Worm (Caenorhabditis elegans): ENCODE measurements around the gene C44F1.1.
A peak's percentile ranks its signal among the peaks of the same experiment; 100 is the strongest.

The C44F1.1 gene

ce11 chrIII:3789688-3790371, 24.5 kb upstream of the C44F1.1 start (continued):
- TF ChIP-seq mab-5 (tag; optimal IDR thresholded peaks at IDR 0.05) (no peak), flh-1 (GFP tag; optimal IDR thresholded peaks at IDR 0.05) (no peak), nhr-2 (tag; optimal IDR thresholded peaks at IDR 0.05) (no peak), nhr-76 (tag; optimal IDR thresholded peaks at IDR 0.05) (no peak), elt-1 (tag; optimal IDR thresholded peaks at IDR 0.05; ENCODE audit: borderline replicate concordance, insufficient read depth) (no peak), drap-1 (GFP tag; optimal IDR thresholded peaks at IDR 0.05) (no peak), ztf-11 (tag; optimal IDR thresholded peaks at IDR 0.05) (no peak), hlh-1 (tag; optimal IDR thresholded peaks at IDR 0.05) (no peak), blmp-1 (tag; optimal IDR thresholded peaks at IDR 0.05) (no peak), ham-2 (GFP tag; optimal IDR thresholded peaks at IDR 0.05) (no peak)

ce11 chrIII:3786427-3786935, 21.1 kb upstream of the C44F1.1 start, which contains the start of gene acy-3:
acy-3 (minus strand) TSS chrIII:3786477.
- TF ChIP-seq nhr-2 (tag; optimal IDR thresholded peaks at IDR 0.05) (no peak), M03D4.4 (tag; optimal IDR thresholded peaks at IDR 0.05) (peak; percentile 9), unc-120 (tag; optimal IDR thresholded peaks at IDR 0.05; ENCODE audit: poor library complexity, severe bottlenecking) (peak; percentile 81), ham-2 (GFP tag; optimal IDR thresholded peaks at IDR 0.05) (peak; percentile 64), hlh-1 (tag; optimal IDR thresholded peaks at IDR 0.05) (peak; percentile 57), nhr-76 (tag; optimal IDR thresholded peaks at IDR 0.05) (no peak), unc-62 (GFP tag; optimal IDR thresholded peaks at IDR 0.05) (peak; percentile 70), cnd-1 (tag; optimal IDR thresholded peaks at IDR 0.05) (no peak)

ce11 chrIII:3785094-3785493, 19.7 kb upstream of the C44F1.1 start:
- TF ChIP-seq zip-8 (tag; optimal IDR thresholded peaks at IDR 0.05) (no peak), pha-4 (tag; optimal IDR thresholded peaks at IDR 0.05) (no peak), unc-120 (tag; optimal IDR thresholded peaks at IDR 0.05; ENCODE audit: poor library complexity, severe bottlenecking) (no peak), nhr-76 (tag; optimal IDR thresholded peaks at IDR 0.05) (no peak), lin-13 (tag; optimal IDR thresholded peaks at IDR 0.05) (no peak), sem-2 (GFP tag; optimal IDR thresholded peaks at IDR 0.05) (no peak), cnd-1 (tag; optimal IDR thresholded peaks at IDR 0.05) (no peak), ham-2 (GFP tag; optimal IDR thresholded peaks at IDR 0.05) (no peak), lin-32 (GFP tag; optimal IDR thresholded peaks at IDR 0.05) (no peak), elt-3 (tag; optimal IDR thresholded peaks at IDR 0.05) (no peak), ceh-43 (GFP tag; optimal IDR thresholded peaks at IDR 0.05) (no peak), blmp-1 (tag; optimal IDR thresholded peaks at IDR 0.05) (no peak), lsy-2 (tag; optimal IDR thresholded peaks at IDR 0.05) (no peak), sptf-1 (tag; optimal IDR thresholded peaks at IDR 0.05) (no peak), drap-1 (GFP tag; optimal IDR thresholded peaks at IDR 0.05) (no peak), hlh-1 (tag; optimal IDR thresholded peaks at IDR 0.05) (no peak), nhr-237 (tag; optimal IDR thresholded peaks at IDR 0.05) (no peak)

ce11 chrIII:3783914-3784313, 18.6 kb upstream of the C44F1.1 start:
- no peak for TF ChIP-seq ham-2 (GFP tag; optimal IDR thresholded peaks at IDR 0.05)
- no peak for TF ChIP-seq nhr-12 (tag; optimal IDR thresholded peaks at IDR 0.05)
- no peak for TF ChIP-seq ces-1 (GFP tag; optimal IDR thresholded peaks at IDR 0.05)
- peak; percentile 5 for TF ChIP-seq unc-62 (GFP tag; optimal IDR thresholded peaks at IDR 0.05)
- TF ChIP-seq blmp-1 (tag; optimal IDR thresholded peaks at IDR 0.05) = no peak
- TF ChIP-seq M03D4.4 (tag; optimal IDR thresholded peaks at IDR 0.05) = no peak

- no peak for TF ChIP-seq ceh-39 (tag; optimal IDR thresholded peaks at IDR 0.05)
- no peak for TF ChIP-seq bed-3 (GFP tag; optimal IDR thresholded peaks at IDR 0.05)
- no peak for TF ChIP-seq ztf-11 (tag; optimal IDR thresholded peaks at IDR 0.05)
- TF ChIP-seq unc-62 (GFP tag; optimal IDR thresholded peaks at IDR 0.05) = peak; percentile 87
- TF ChIP-seq lsy-2 (tag; optimal IDR thresholded peaks at IDR 0.05) = no peak
- TF ChIP-seq lin-13 (tag; optimal IDR thresholded peaks at IDR 0.05) = no peak
- TF ChIP-seq unc-120 (tag; optimal IDR thresholded peaks at IDR 0.05; ENCODE audit: poor library complexity, severe bottlenecking) = peak; percentile 80
- no peak for TF ChIP-seq M03D4.4 (tag; optimal IDR thresholded peaks at IDR 0.05)
- no peak for TF ChIP-seq flh-1 (GFP tag; optimal IDR thresholded peaks at IDR 0.05)
- TF ChIP-seq drap-1 (GFP tag; optimal IDR thresholded peaks at IDR 0.05) = no peak
- no peak for TF ChIP-seq snpc-4 (tag; optimal IDR thresholded peaks at IDR 0.05)
- no peak for TF ChIP-seq tbx-8 (GFP tag; optimal IDR thresholded peaks at IDR 0.05)
- TF ChIP-seq lin-32 (GFP tag; optimal IDR thresholded peaks at IDR 0.05) = no peak
- TF ChIP-seq ces-1 (GFP tag; optimal IDR thresholded peaks at IDR 0.05) = no peak
- peak; percentile 62 for TF ChIP-seq hlh-1 (tag; optimal IDR thresholded peaks at IDR 0.05)
Observed at ce11 chrIII:3782853-3783252, 17.5 kb upstream of the C44F1.1 start.

All from whole organism, mixed stage, embryonic.